Worm (Caenorhabditis elegans): ENCODE data around the gene F31A3.3.
"Not testable (repeated sequence)": the region's sequence is repeated elsewhere in the genome, so short reads cannot be mapped to it uniquely, and the experiment has no call there.

F31A3.3 gene

ce11 chrX:17550755-17551154, 16.9 kb upstream of the F31A3.3 start, which contains the start of gene hlh-28:
hlh-28 (plus strand) TSS chrX:17551055.
- TF ChIP-seq ceh-13 (GFP tag; optimal IDR thresholded peaks at IDR 0.05); ama-1 (optimal IDR thresholded peaks at IDR 0.05); F13C5.2 (tag; optimal IDR thresholded peaks at IDR 0.05): not testable (repeated sequence)

- not testable (repeated sequence) for TF ChIP-seq F13C5.2 (tag; optimal IDR thresholded peaks at IDR 0.05); ceh-13 (GFP tag; optimal IDR thresholded peaks at IDR 0.05); tra-4 (tag; optimal IDR thresholded peaks at IDR 0.05)
Observed at ce11 chrX:17548539-17548938, 14.7 kb upstream of the F31A3.3 start, which contains the start of gene hlh-29. hlh-29 (minus strand) TSS chrX:17548639.

ce11 chrX:17545498-17545897, 11.6 kb upstream of the F31A3.3 start:
- TF ChIP-seq hnd-1 (tag; optimal IDR thresholded peaks at IDR 0.05) = no peak
- TF ChIP-seq tbx-37 (GFP tag; conservative IDR thresholded peaks at IDR 0.05) = peak; percentile 36

ce11 chrX:17544349-17544936, 10.6 kb upstream of the F31A3.3 start:
- TF ChIP-seq pes-1 (GFP tag; IDR thresholded peaks at IDR 0.05) = 0 out of 2 replicates have a peak, but pooled peaks have one; percentile 51
- TF ChIP-seq ets-7 (tag; optimal IDR thresholded peaks at IDR 0.05) = no peak
- no peak for TF ChIP-seq hmbx-1 (tag; optimal IDR thresholded peaks at IDR 0.05)
- TF ChIP-seq flt-1 (GFP tag; IDR thresholded peaks at IDR 0.05) = no peak
- peak; percentile 63 for TF ChIP-seq F13C5.2 (tag; optimal IDR thresholded peaks at IDR 0.05)
- no peak for TF ChIP-seq sea-1 (GFP tag; conservative IDR thresholded peaks at IDR 0.05)
- no peak for TF ChIP-seq aly-1 (tag; optimal IDR thresholded peaks at IDR 0.05)
- peak; percentile 29 for TF ChIP-seq hmg-4 (GFP tag; optimal IDR thresholded peaks at IDR 0.05)
- TF ChIP-seq tbx-11 (GFP tag; IDR thresholded peaks at IDR 0.05) = peak; percentile 35; the same call in 1 of the 2 replicates
- no peak for TF ChIP-seq tra-4 (tag; optimal IDR thresholded peaks at IDR 0.05)

- TF ChIP-seq tbx-11 (GFP tag; IDR thresholded peaks at IDR 0.05) (no peak), ets-7 (tag; optimal IDR thresholded peaks at IDR 0.05) (no peak), hnd-1 (tag; optimal IDR thresholded peaks at IDR 0.05) (no peak), pes-1 (GFP tag; IDR thresholded peaks at IDR 0.05) (no peak), sea-1 (GFP tag; conservative IDR thresholded peaks at IDR 0.05) (no peak), hmg-4 (GFP tag; optimal IDR thresholded peaks at IDR 0.05) (no peak), F13C5.2 (tag; optimal IDR thresholded peaks at IDR 0.05) (no peak), B0310.2 (tag; optimal IDR thresholded peaks at IDR 0.05) (no peak), ceh-13 (GFP tag; optimal IDR thresholded peaks at IDR 0.05) (no peak), flt-1 (GFP tag; IDR thresholded peaks at IDR 0.05) (no peak)
Observed at ce11 chrX:17539968-17540367, 6.1 kb upstream of the F31A3.3 start.

- TF ChIP-seq flt-1 (GFP tag; IDR thresholded peaks at IDR 0.05) = no peak
- no peak for TF ChIP-seq sea-1 (GFP tag; conservative IDR thresholded peaks at IDR 0.05)
- no peak for TF ChIP-seq tra-4 (tag; optimal IDR thresholded peaks at IDR 0.05)
- TF ChIP-seq ama-1 (optimal IDR thresholded peaks at IDR 0.05) = no peak
Observed at ce11 chrX:17537568-17537967, 3.7 kb upstream of the F31A3.3 start.

- no peak for TF ChIP-seq ceh-36 (tag; optimal IDR thresholded peaks at IDR 0.05)
- no peak for TF ChIP-seq hnd-1 (tag; optimal IDR thresholded peaks at IDR 0.05)
- TF ChIP-seq sea-1 (GFP tag; conservative IDR thresholded peaks at IDR 0.05) = no peak
- no peak for TF ChIP-seq hmg-4 (GFP tag; optimal IDR thresholded peaks at IDR 0.05)
- TF ChIP-seq hmbx-1 (tag; optimal IDR thresholded peaks at IDR 0.05) = no peak
- no peak for TF ChIP-seq aly-1 (tag; optimal IDR thresholded peaks at IDR 0.05)
- TF ChIP-seq tbx-37 (GFP tag; conservative IDR thresholded peaks at IDR 0.05) = no peak
- TF ChIP-seq ets-7 (tag; optimal IDR thresholded peaks at IDR 0.05) = no peak
- no peak for TF ChIP-seq tbx-11 (GFP tag; IDR thresholded peaks at IDR 0.05)
- no peak for TF ChIP-seq ama-1 (optimal IDR thresholded peaks at IDR 0.05)
- TF ChIP-seq flt-1 (GFP tag; IDR thresholded peaks at IDR 0.05) = no peak
- TF ChIP-seq pes-1 (GFP tag; IDR thresholded peaks at IDR 0.05) = no peak
- no peak for TF ChIP-seq scrt-1 (GFP tag; IDR thresholded peaks at IDR 0.05)
- no peak for TF ChIP-seq ceh-13 (GFP tag; optimal IDR thresholded peaks at IDR 0.05)
- no peak for TF ChIP-seq tra-4 (tag; optimal IDR thresholded peaks at IDR 0.05)
- TF ChIP-seq B0310.2 (tag; optimal IDR thresholded peaks at IDR 0.05) = no peak
- TF ChIP-seq F13C5.2 (tag; optimal IDR thresholded peaks at IDR 0.05) = no peak
Observed at ce11 chrX:17534877-17535276, 1.0 kb upstream of the F31A3.3 start.

- TF ChIP-seq sea-1 (GFP tag; conservative IDR thresholded peaks at IDR 0.05) = no peak
- no peak for TF ChIP-seq tbx-11 (GFP tag; IDR thresholded peaks at IDR 0.05)
- no peak for TF ChIP-seq aly-1 (tag; optimal IDR thresholded peaks at IDR 0.05)
- no peak for TF ChIP-seq pes-1 (GFP tag; IDR thresholded peaks at IDR 0.05)
Observed at ce11 chrX:17528068-17528467, 5.8 kb downstream of the F31A3.3 start, which contains the start of gene sup-10. sup-10 (plus strand) TSS chrX:17528344.

ce11 chrX:17527377-17527776, 6.5 kb downstream of the F31A3.3 start:
- no peak for TF ChIP-seq ceh-13 (GFP tag; optimal IDR thresholded peaks at IDR 0.05)
- no peak for TF ChIP-seq B0310.2 (tag; optimal IDR thresholded peaks at IDR 0.05)
- no peak for TF ChIP-seq scrt-1 (GFP tag; IDR thresholded peaks at IDR 0.05)
- no peak for TF ChIP-seq hmbx-1 (tag; optimal IDR thresholded peaks at IDR 0.05)
- TF ChIP-seq pes-1 (GFP tag; IDR thresholded peaks at IDR 0.05) = no peak
- no peak for TF ChIP-seq tbx-11 (GFP tag; IDR thresholded peaks at IDR 0.05)
- TF ChIP-seq tbx-37 (GFP tag; conservative IDR thresholded peaks at IDR 0.05) = no peak
- no peak for TF ChIP-seq sea-1 (GFP tag; conservative IDR thresholded peaks at IDR 0.05)
- no peak for TF ChIP-seq tra-4 (tag; optimal IDR thresholded peaks at IDR 0.05)
- TF ChIP-seq ceh-36 (tag; optimal IDR thresholded peaks at IDR 0.05) = no peak
- no peak for TF ChIP-seq ets-7 (tag; optimal IDR thresholded peaks at IDR 0.05)
- TF ChIP-seq aly-1 (tag; optimal IDR thresholded peaks at IDR 0.05) = no peak
- TF ChIP-seq ama-1 (optimal IDR thresholded peaks at IDR 0.05) = no peak
- TF ChIP-seq hmg-4 (GFP tag; optimal IDR thresholded peaks at IDR 0.05) = no peak
- TF ChIP-seq flt-1 (GFP tag; IDR thresholded peaks at IDR 0.05) = no peak
- no peak for TF ChIP-seq F13C5.2 (tag; optimal IDR thresholded peaks at IDR 0.05)
- TF ChIP-seq hnd-1 (tag; optimal IDR thresholded peaks at IDR 0.05) = no peak

Measured in whole organism, early embryonic.